Fruit fly (Drosophila melanogaster): ENCODE measurements around the gene Ilp3.

The Ilp3 gene

DNA sequence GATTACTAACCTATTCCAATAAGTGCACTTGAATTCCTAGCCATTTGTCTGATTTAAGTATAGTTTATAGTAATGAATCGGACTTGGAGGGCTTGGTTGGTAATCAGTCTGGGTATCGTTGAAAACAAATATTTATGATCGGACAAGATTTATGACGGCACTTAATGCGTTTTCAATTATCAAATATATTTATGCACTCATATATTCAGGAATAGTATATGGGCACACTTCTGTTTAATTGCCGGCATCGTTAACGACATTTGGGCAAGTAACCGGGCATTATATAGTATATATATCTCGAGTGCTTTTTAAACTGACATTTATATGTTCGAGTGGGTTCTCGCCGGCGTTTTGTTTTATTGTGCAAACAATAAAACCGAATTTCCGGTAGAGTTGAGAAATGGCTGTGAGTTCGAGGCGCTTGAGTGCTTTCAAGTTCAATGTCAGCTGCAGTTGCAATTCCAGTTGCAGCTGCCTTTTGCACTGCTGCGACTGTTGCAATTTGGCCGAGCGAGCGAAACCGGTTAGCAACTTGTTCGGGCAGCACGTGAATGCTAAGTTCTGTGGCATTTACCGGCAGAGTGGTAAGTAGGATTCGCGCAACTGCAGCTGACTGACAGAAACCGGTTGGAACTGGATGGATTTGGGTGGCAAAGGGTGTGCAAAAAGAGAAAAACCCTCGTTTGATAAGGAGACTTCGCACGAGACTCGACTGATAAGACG lies 34.1 kb downstream of the Ilp3 start:
- no peak for TF ChIP-seq CG17801 (GFP tag; optimal IDR thresholded peaks at IDR 0.05; ENCODE audit: partially characterized antibody)

DNA sequence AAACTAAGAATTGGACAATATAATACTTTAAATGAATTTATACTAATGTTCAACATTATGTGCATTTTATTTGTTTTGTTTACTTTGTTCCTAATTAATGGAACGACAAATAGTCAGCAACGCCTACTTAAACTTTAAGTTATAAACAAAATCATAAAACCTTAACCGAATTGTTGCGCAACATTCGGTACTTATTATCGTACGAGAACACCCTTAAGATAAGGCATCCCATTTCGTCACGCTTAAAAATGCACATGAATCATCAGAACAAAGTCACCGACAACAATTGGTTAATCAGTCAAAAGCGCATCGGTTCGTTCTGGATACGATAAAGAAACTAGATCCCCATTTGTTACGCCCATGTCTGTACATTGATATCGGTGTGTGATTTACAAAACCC lies 35.6 kb downstream of the Ilp3 start:
- TF ChIP-seq CG17801 (GFP tag; optimal IDR thresholded peaks at IDR 0.05; ENCODE audit: partially characterized antibody), result no peak

DNA sequence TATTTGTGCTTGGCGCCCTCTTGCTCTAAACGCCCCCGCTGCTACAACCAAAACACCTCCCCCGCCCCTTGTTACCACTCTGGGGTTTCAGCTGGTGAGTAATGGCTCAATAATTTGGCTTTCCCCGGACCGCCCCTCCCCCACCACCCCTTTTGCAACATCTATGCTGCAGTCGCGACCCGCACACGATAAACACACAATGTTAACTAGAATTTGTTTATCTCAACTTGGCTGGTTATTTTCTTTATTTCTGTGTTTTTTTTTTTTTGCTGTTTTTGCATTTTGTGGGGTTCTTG lies 36.3 kb downstream of the Ilp3 start:
- no peak for TF ChIP-seq CG17801 (GFP tag; optimal IDR thresholded peaks at IDR 0.05; ENCODE audit: partially characterized antibody)

DNA sequence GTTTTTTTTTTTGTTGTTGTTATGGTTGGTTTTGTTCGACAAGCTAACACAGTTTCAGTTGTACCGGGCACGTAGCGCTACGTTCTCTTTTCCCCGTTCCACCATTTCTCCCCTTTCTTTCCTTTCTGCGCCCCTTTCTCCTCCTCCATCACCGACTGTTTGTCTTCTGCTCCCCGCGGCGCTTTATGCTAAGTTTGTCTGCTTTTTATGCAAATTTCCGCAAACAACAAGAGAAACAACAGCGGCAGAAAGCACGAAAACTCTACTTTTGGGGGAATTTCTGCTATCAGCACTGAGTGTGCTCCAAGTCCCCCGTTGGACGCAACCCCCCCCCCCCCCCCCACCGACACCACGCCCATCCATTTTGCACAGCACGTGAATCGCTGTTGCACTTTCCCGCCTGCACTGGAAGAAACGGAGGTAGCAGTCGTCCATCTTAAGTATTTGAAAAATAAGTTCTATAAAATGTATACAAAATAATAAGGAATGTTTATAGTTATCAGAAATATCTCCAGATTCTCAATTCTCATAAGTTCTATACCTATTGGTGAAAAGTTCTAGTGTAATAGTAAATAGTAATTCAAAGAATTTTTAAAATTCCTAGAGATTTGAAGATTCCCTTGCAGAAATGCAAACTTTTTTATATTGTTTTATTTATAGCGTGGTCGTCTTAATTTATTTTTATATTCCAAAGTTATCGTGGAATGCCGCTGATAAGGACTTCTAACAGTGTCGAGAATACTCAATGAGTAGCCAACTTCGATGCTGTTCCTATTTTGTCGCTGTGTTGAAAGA lies 36.8 kb downstream of the Ilp3 start:
- TF ChIP-seq CG17801 (GFP tag; optimal IDR thresholded peaks at IDR 0.05; ENCODE audit: partially characterized antibody), result no peak

DNA sequence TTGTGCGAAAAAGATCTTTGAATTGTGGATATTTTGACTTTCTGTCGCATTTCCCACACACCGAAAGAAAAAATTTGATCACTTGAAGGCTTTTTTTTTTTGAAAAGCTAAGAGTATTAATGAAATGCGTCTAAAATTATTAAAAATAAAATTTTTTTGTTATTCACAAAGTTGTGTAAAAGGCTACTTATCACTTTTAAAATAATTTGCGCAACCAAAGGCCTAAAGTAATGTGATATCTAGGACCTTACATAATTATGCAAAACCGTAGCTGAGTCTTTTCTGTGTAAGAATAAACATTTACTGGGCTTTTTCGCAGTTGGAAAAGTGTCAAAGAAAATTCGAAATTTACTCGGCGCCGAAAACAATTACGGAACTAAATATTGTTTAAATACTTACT lies 37.6 kb downstream of the Ilp3 start:
- no peak for TF ChIP-seq CG17801 (GFP tag; optimal IDR thresholded peaks at IDR 0.05; ENCODE audit: partially characterized antibody)

DNA sequence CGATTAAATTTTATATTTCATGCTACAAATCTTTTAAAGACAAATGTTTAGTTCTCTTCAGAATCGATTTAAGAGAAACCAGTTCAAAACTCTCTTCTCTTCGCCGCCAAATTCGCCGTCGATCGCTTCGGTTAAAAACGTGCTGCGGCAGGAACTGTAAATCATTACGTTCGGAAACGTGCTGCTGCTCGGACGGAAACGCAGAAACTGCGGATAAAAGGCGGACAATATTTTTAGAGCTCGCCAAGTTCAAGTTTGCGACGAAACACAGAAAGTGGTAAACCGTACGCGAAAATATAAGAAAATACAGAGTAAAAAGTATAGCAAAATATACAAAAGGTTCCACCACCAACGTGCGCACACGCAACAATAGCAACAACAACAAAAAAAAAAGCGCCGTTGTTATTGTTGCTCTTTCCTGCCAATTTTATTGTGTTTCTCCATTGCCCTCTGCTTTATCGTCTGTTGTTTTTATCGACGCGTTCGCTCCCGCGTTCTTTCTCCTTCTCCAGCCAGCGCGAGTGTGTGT lies 38.5 kb downstream of the Ilp3 start, which contains the start of gene Ae2:
TSS of gene Ae2 (plus strand) at position 156 of the 529 bp plus-strand sequence.
- TF ChIP-seq CG17801 (GFP tag; optimal IDR thresholded peaks at IDR 0.05; ENCODE audit: partially characterized antibody), result peak; percentile 64

DNA sequence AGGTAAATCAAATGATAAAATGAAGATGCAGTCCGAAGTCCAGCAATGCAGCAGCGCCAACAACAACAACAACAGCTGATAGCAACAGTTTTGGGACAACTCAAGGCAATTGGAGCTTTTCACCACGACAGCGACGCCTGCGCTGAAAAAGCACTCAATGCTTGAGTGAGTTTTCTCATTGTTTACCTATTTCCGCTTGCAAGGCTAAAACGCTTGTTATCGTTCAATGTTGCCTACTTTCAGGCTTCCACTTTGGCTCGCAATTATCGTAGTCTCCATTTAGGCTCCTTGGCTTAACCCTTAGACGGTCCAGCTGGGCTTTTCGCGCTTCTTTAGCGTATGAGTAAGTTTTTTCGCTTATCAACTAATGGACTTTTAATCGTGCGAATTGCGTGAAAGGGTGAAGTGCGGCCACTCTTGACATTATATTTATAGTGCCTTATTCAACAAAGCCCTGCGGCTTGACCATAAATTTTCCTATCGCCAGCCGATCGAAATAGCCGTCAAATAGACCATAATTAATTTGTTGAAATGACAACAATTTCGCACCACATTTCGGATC lies 39.8 kb downstream of the Ilp3 start:
- no peak for TF ChIP-seq CG17801 (GFP tag; optimal IDR thresholded peaks at IDR 0.05; ENCODE audit: partially characterized antibody)

DNA sequence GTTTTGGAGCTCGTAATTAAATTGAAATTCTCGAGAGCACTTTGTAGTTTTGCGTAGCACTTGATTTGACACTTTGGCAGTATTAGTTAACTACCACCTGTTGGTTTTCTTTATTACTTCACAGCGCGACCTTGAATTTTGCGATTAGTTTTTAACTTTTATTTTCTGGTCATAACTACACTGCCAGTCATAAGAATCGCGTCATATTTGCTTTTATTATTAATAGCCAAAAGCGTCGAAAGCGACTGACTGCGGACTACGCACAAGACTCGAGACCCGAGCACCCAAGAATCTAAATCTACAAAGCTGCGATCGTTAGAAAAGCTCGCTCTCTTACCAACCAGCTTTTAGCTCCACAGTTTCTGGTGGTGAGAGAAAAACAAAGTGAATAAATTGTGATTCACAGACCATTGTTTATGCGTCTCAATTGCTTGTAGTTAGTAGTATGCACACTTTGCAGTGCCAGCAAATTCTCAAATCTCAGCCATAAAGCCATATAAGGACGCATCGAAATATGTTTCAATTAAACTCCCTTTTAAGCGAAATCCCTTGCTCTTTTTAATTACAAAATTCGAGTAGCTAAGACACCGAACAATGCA lies 41.7 kb downstream of the Ilp3 start, which contains the start of gene CG42268:
TSS of gene CG42268 (minus strand) at position 245 of the 599 bp plus-strand sequence.
- peak; percentile 8 for TF ChIP-seq CG17801 (GFP tag; optimal IDR thresholded peaks at IDR 0.05; ENCODE audit: partially characterized antibody)

DNA sequence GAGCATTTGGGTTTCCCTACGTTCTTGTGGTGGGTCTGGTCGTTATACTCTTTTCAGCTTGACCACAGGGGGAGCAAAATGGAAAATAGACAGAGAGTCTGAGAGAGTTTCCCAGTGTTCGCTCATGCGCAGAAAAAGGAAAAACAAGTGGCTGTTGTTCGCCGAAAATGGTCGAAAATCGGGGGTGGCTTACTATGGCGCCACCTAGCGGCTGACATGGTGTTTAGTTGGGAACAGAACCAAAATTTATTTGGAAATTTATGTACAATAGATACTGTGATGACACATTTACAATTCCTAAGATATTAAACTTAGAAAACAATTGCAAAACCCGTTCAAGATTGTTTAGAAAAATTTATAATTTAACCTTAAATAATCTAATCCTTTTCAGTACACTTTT lies 50.3 kb downstream of the Ilp3 start:
- TF ChIP-seq CG17801 (GFP tag; optimal IDR thresholded peaks at IDR 0.05; ENCODE audit: partially characterized antibody), result no peak
